Fruit fly (Drosophila melanogaster) whole organism, prepupa: ENCODE results near the gene Rlb1.

Experiments used
- Blimp-1 ChIP-seq: fragments of 200-800 bp; sonication (Bioruptor generic); optimal IDR thresholded peaks from 3 replicates; lab custom pipeline; 2017; ENCODE audit warnings: missing biosample characterization, missing genetic modification characterization, mild to moderate bottlenecking, moderate library complexity, missing genetic modification reagents
- CG10631 ChIP-seq: fragments of 200-800 bp; sonication (Bioruptor generic); optimal IDR thresholded peaks from 2 replicates; lab custom pipeline; 2016; ENCODE audit warnings: missing biosample characterization, missing genetic modification characterization
- CG10669 ChIP-seq: fragments of 200-800 bp; sonication (Bioruptor generic); optimal IDR thresholded peaks from 3 replicates; lab custom pipeline; 2018; ENCODE audit warnings: missing biosample characterization, mild to moderate bottlenecking, missing genetic modification characterization, moderate library complexity
- CG11294 ChIP-seq: fragments of 200-800 bp; sonication (Bioruptor generic); IDR thresholded peaks from 2 replicates; pipeline ENCODE4 v1.3.6; 2022; ENCODE audit warnings: missing biosample characterization, missing genetic modification characterization
- CG11762 ChIP-seq: fragments of 200-800 bp; sonication (Bioruptor generic); optimal IDR thresholded peaks from 3 replicates; lab custom pipeline; 2016; ENCODE audit warnings: missing biosample characterization, missing genetic modification characterization; ENCODE audit not compliant: insufficient read depth
- CG11902 ChIP-seq: fragments of 200-800 bp; sonication (Bioruptor generic); optimal IDR thresholded peaks from 3 replicates; lab custom pipeline; 2016; ENCODE audit warnings: missing biosample characterization, missing genetic modification characterization
- CG15336 ChIP-seq: fragments of 200-800 bp; sonication (Bioruptor generic); IDR thresholded peaks from 2 replicates; pipeline ENCODE4 v1.3.6; 2022; ENCODE audit warnings: missing biosample characterization, missing genetic modification characterization
- CG16779 ChIP-seq: fragments of 200-800 bp; sonication (Bioruptor generic); optimal IDR thresholded peaks from 3 replicates; lab custom pipeline; 2017; ENCODE audit warnings: missing biosample characterization, mild to moderate bottlenecking, missing genetic modification characterization
- CG3032 ChIP-seq: fragments of 200-800 bp; optimal IDR thresholded peaks from 2 replicates; lab custom pipeline; 2019; ENCODE audit warnings: missing biosample characterization, mild to moderate bottlenecking, missing genetic modification characterization, moderate library complexity
- CG31627 ChIP-seq: fragments of 200-800 bp; sonication (Bioruptor generic); optimal IDR thresholded peaks from 3 replicates; lab custom pipeline; 2016; ENCODE audit warnings: missing biosample characterization, missing genetic modification characterization
- CG32006 ChIP-seq: fragments of 200-800 bp; sonication (Bioruptor generic); optimal IDR thresholded peaks from 3 replicates; lab custom pipeline; 2017; ENCODE audit warnings: missing biosample characterization, mild to moderate bottlenecking, missing genetic modification characterization
- CG34406 ChIP-seq: fragments of 200-800 bp; sonication (Bioruptor generic); optimal IDR thresholded peaks from 3 replicates; lab custom pipeline; 2016; ENCODE audit warnings: missing biosample characterization, missing genetic modification characterization
- CG3919 ChIP-seq: fragments of 200-800 bp; sonication (Bioruptor generic); optimal IDR thresholded peaks from 3 replicates; lab custom pipeline; 2016; ENCODE audit warnings: missing biosample characterization, missing genetic modification characterization
- CG4318 ChIP-seq: fragments of 200-800 bp; sonication (Bioruptor generic); optimal IDR thresholded peaks from 3 replicates; lab custom pipeline; 2017; ENCODE audit warnings: missing biosample characterization, mild to moderate bottlenecking, missing genetic modification characterization
- CG6163 ChIP-seq: fragments of 200-800 bp; sonication (Bioruptor generic); IDR thresholded peaks from 3 replicates; pipeline ENCODE4 v1.3.6; 2022; ENCODE audit warnings: missing biosample characterization, missing genetic modification characterization
- CG6792 ChIP-seq: fragments of 200-800 bp; sonication (Bioruptor generic); optimal IDR thresholded peaks from 3 replicates; lab custom pipeline; 2016; ENCODE audit warnings: missing biosample characterization, missing genetic modification characterization
- CG6808 ChIP-seq: fragments of 200-800 bp; sonication (Bioruptor generic); optimal IDR thresholded peaks from 3 replicates; lab custom pipeline; 2017; ENCODE audit warnings: missing biosample characterization, missing genetic modification characterization, mild to moderate bottlenecking, moderate library complexity, missing genetic modification reagents
- CG6854 ChIP-seq: fragments of 200-800 bp; sonication (Bioruptor generic); optimal IDR thresholded peaks from 2 replicates; lab custom pipeline; 2017; ENCODE audit warnings: missing biosample characterization, mild to moderate bottlenecking, missing genetic modification characterization
- CG7368 ChIP-seq: fragments of 200-800 bp; sonication (Bioruptor generic); optimal IDR thresholded peaks from 3 replicates; lab custom pipeline; 2016; ENCODE audit warnings: missing biosample characterization, missing genetic modification characterization
- CG8119 ChIP-seq: fragments of 200-800 bp; sonication (Bioruptor generic); IDR thresholded peaks from 3 replicates; pipeline ENCODE4 v1.3.6; 2022; ENCODE audit warnings: missing biosample characterization, missing genetic modification characterization
- CG8319 ChIP-seq: fragments of 200-800 bp; sonication (Bioruptor generic); optimal IDR thresholded peaks from 3 replicates; lab custom pipeline; 2016; ENCODE audit warnings: missing biosample characterization, missing genetic modification characterization
- CG8632 ChIP-seq: fragments of 200-800 bp; sonication (Bioruptor generic); optimal IDR thresholded peaks from 3 replicates; lab custom pipeline; 2016; ENCODE audit warnings: missing biosample characterization, missing genetic modification characterization
- CG9139 ChIP-seq: fragments of 200-800 bp; sonication (Bioruptor generic); optimal IDR thresholded peaks from 3 replicates; lab custom pipeline; 2017; ENCODE audit warnings: missing biosample characterization, mild to moderate bottlenecking, missing genetic modification characterization
- Eip75B ChIP-seq: fragments of 200-800 bp; sonication (Bioruptor generic); optimal IDR thresholded peaks from 3 replicates; lab custom pipeline; 2016; ENCODE audit warnings: missing biosample characterization, missing genetic modification characterization
- Eip93F ChIP-seq: fragments of 200-800 bp; sonication (Bioruptor generic); optimal IDR thresholded peaks from 2 replicates; lab custom pipeline; 2016; ENCODE audit warnings: missing biosample characterization, mild to moderate bottlenecking, missing genetic modification characterization
- Ets21C ChIP-seq: fragments of 200-800 bp; sonication (Bioruptor generic); optimal IDR thresholded peaks from 3 replicates; lab custom pipeline; 2016; ENCODE audit warnings: missing biosample characterization, missing genetic modification characterization
- Ets96B ChIP-seq: fragments of 200-800 bp; optimal IDR thresholded peaks from 2 replicates; lab custom pipeline; 2019; ENCODE audit warnings: missing biosample characterization, mild to moderate bottlenecking, missing genetic modification characterization, moderate library complexity
- Gug ChIP-seq: fragments of 200-800 bp; sonication (Bioruptor generic); IDR thresholded peaks from 2 replicates; pipeline ENCODE4 v1.3.6; 2022; ENCODE audit warnings: missing biosample characterization, missing genetic modification characterization
- Hr38 ChIP-seq: sonication (Bioruptor generic); optimal IDR thresholded peaks from 2 replicates; lab custom pipeline; 2016; ENCODE audit warnings: missing biosample characterization, missing genetic modification characterization
- Hr39 ChIP-seq: fragments of 200-800 bp; sonication (Bioruptor generic); optimal IDR thresholded peaks from 2 replicates; lab custom pipeline; 2016; ENCODE audit warnings: missing biosample characterization, missing genetic modification characterization
- Hr4 ChIP-seq: fragments of 200-800 bp; sonication (Bioruptor generic); optimal IDR thresholded peaks from 3 replicates; lab custom pipeline; 2016; ENCODE audit warnings: missing biosample characterization, missing genetic modification characterization
- Lpt ChIP-seq: fragments of 200-800 bp; sonication (Bioruptor generic); optimal IDR thresholded peaks from 3 replicates; lab custom pipeline; 2016; ENCODE audit warnings: missing biosample characterization, missing genetic modification characterization
- OdsH ChIP-seq: fragments of 200-800 bp; sonication (Bioruptor generic); optimal IDR thresholded peaks from 3 replicates; lab custom pipeline; 2016; ENCODE audit warnings: missing biosample characterization, missing genetic modification characterization
- Smox ChIP-seq: fragments of 200-800 bp; sonication (Bioruptor generic); optimal IDR thresholded peaks from 3 replicates; lab custom pipeline; 2016; ENCODE audit warnings: missing biosample characterization, missing genetic modification characterization
- Sox14 ChIP-seq: fragments of 200-800 bp; sonication (Bioruptor generic); optimal IDR thresholded peaks from 3 replicates; lab custom pipeline; 2016; ENCODE audit warnings: missing biosample characterization, missing genetic modification characterization
- achi ChIP-seq: fragments of 200-800 bp; sonication (Bioruptor generic); optimal IDR thresholded peaks from 3 replicates; lab custom pipeline; 2016; ENCODE audit warnings: missing biosample characterization, missing genetic modification characterization
- acj6 ChIP-seq: fragments of 200-800 bp; sonication (Bioruptor generic); optimal IDR thresholded peaks from 3 replicates; lab custom pipeline; 2016; ENCODE audit warnings: missing biosample characterization, missing genetic modification characterization
- cyc ChIP-seq: fragments of 200-800 bp; sonication (Bioruptor generic); optimal IDR thresholded peaks from 3 replicates; lab custom pipeline; 2016; ENCODE audit warnings: missing biosample characterization, missing genetic modification characterization
- dac ChIP-seq: fragments of 200-800 bp; sonication (Bioruptor generic); optimal IDR thresholded peaks from 2 replicates; lab custom pipeline; 2017; ENCODE audit warnings: missing biosample characterization, mild to moderate bottlenecking, missing genetic modification characterization
- dsx ChIP-seq: fragments of 200-800 bp; optimal IDR thresholded peaks from 3 replicates; lab custom pipeline; 2019; ENCODE audit warnings: missing biosample characterization, mild to moderate bottlenecking, missing genetic modification characterization, moderate library complexity; ENCODE audit not compliant: poor library complexity, severe bottlenecking
- eg ChIP-seq: fragments of 200-800 bp; sonication (Bioruptor generic); IDR thresholded peaks from 3 replicates; pipeline ENCODE4 v1.3.6; 2022; ENCODE audit warnings: missing biosample characterization, missing genetic modification characterization
- esn ChIP-seq: fragments of 200-800 bp; sonication (Bioruptor generic); optimal IDR thresholded peaks from 2 replicates; lab custom pipeline; 2016; ENCODE audit warnings: missing biosample characterization, mild to moderate bottlenecking, missing genetic modification characterization, moderate library complexity
- fd85E ChIP-seq: fragments of 200-800 bp; sonication (Bioruptor generic); optimal IDR thresholded peaks from 3 replicates; lab custom pipeline; 2016; ENCODE audit warnings: missing biosample characterization, missing genetic modification characterization
- fkh ChIP-seq: fragments of 200-800 bp; sonication (Bioruptor generic); optimal IDR thresholded peaks from 3 replicates; lab custom pipeline; 2017; ENCODE audit warnings: missing biosample characterization, mild to moderate bottlenecking, missing genetic modification characterization, moderate library complexity
- lz ChIP-seq: fragments of 200-800 bp; sonication (Bioruptor generic); optimal IDR thresholded peaks from 3 replicates; lab custom pipeline; 2016; ENCODE audit warnings: missing biosample characterization, missing genetic modification characterization
- net ChIP-seq: fragments of 200-800 bp; sonication (Bioruptor generic); optimal IDR thresholded peaks from 3 replicates; lab custom pipeline; 2016; ENCODE audit warnings: missing biosample characterization, missing genetic modification characterization
- pdm3 ChIP-seq: fragments of 200-800 bp; sonication (Bioruptor generic); optimal IDR thresholded peaks from 3 replicates; lab custom pipeline; 2016; ENCODE audit warnings: missing biosample characterization, missing genetic modification characterization
- salr ChIP-seq, 2 experiments: fragments of 200-800 bp; sonication (Bioruptor generic); optimal IDR thresholded peaks; 3 replicates each; lab custom pipeline; 2016 to 2018; ENCODE audit warnings: missing biosample characterization in 2 of 2, missing genetic modification characterization in 2 of 2, mild to moderate bottlenecking in 1 of 2
- spab ChIP-seq: fragments of 200-800 bp; sonication (Bioruptor generic); optimal IDR thresholded peaks from 2 replicates; lab custom pipeline; 2017; ENCODE audit warnings: missing biosample characterization, mild to moderate bottlenecking, missing genetic modification characterization, missing genetic modification reagents
- ss ChIP-seq, 2 experiments: fragments of 200-800 bp; sonication (Bioruptor generic); optimal IDR thresholded peaks; 2 replicates in 1 of 2; 3 replicates in 1 of 2; lab custom pipeline; 2017 to 2018; ENCODE audit warnings: mild to moderate bottlenecking in 2 of 2, missing biosample characterization in 2 of 2, missing genetic modification characterization in 2 of 2, moderate library complexity in 1 of 2
- svp ChIP-seq: fragments of 200-800 bp; sonication (Bioruptor generic); peaks from one replicate; lab custom pipeline; 2016; ENCODE audit warnings: missing biosample characterization, missing genetic modification characterization
- topi ChIP-seq: fragments of 200-800 bp; sonication (Bioruptor generic); optimal IDR thresholded peaks from 3 replicates; lab custom pipeline; 2016; ENCODE audit warnings: missing biosample characterization, missing genetic modification characterization

Rlb1 gene

dm6 chr3R:9551013-9551658, 38.0 kb downstream of the Rlb1 start:
- no peak for TF ChIP-seq eg
- TF ChIP-seq Hr38 (GFP tag; lab: Kevin White, UChicago): no peak
- TF ChIP-seq Ets96B: no peak
- peak; percentile 34 for TF ChIP-seq Eip75B
- TF ChIP-seq Lpt (GFP tag; lab: Kevin White, UChicago): no peak
- no peak for TF ChIP-seq Ets21C
- TF ChIP-seq svp (GFP tag; lab: Kevin White, UChicago): peak; percentile 98
- TF ChIP-seq Gug (GFP tag; lab: Robert Waterston, UW): no peak
- peak; percentile 68 for TF ChIP-seq CG6808 (GFP tag; lab: Kevin White, UChicago)
- no peak for TF ChIP-seq CG8119
- no peak for TF ChIP-seq CG8319
- peak; percentile 18 for TF ChIP-seq CG11762
- TF ChIP-seq acj6 (GFP tag; lab: Kevin White, UChicago): peak; percentile 18
- peak; percentile 17 for TF ChIP-seq Blimp-1 (GFP tag; lab: Kevin White, UChicago)
- TF ChIP-seq Hr4 (GFP tag; lab: Kevin White, UChicago): no peak
- TF ChIP-seq esn (GFP tag; lab: Kevin White, UChicago): peak; percentile 31
- TF ChIP-seq Smox (GFP tag; lab: Kevin White, UChicago): no peak
- TF ChIP-seq pdm3: no peak
- peak; percentile 44 for TF ChIP-seq achi
- peak; percentile 88 for TF ChIP-seq CG6854 (GFP tag; lab: Kevin White, UChicago)
- TF ChIP-seq spab (GFP tag; lab: Kevin White, UChicago): no peak
- TF ChIP-seq CG4318: no peak
- TF ChIP-seq CG15336 (GFP tag; lab: Robert Waterston, UW): no peak
- peak; percentile 42 for TF ChIP-seq CG32006 (GFP tag; lab: Kevin White, UChicago)
- TF ChIP-seq lz (GFP tag; lab: Kevin White, UChicago): peak; percentile 26
- peak; percentile 45 for TF ChIP-seq CG16779 (tag; lab: Kevin White, UChicago)
- peak; percentile 70 for TF ChIP-seq CG9139 (GFP tag; lab: Kevin White, UChicago)
- peak; percentile 6 for TF ChIP-seq CG6792
- TF ChIP-seq CG6163 (GFP tag; lab: Robert Waterston, UW): no peak
- TF ChIP-seq OdsH (GFP tag; lab: Kevin White, UChicago): peak; percentile 23
- TF ChIP-seq dac: no peak
- TF ChIP-seq salr (GFP tag; optimal IDR thresholded peaks at IDR 0.05; lab: Kevin White, UChicago): peak; percentile 45 to 49
- TF ChIP-seq CG3032 (tag; lab: Kevin White, UChicago): peak; percentile 20
- no peak for TF ChIP-seq Hr39 (GFP tag; lab: Kevin White, UChicago)
- peak; percentile 99 for TF ChIP-seq fkh
- no peak for TF ChIP-seq CG11294
- TF ChIP-seq topi (GFP tag; lab: Kevin White, UChicago): peak; percentile 23
- peak; percentile 51 for TF ChIP-seq dsx (GFP tag; lab: Kevin White, UChicago)
- peak; percentile 17 for TF ChIP-seq CG34406 (GFP tag; lab: Kevin White, UChicago)
- peak; percentile 74 for TF ChIP-seq CG3919 (GFP tag; lab: Kevin White, UChicago)
- no peak for TF ChIP-seq CG10631 (GFP tag; lab: Kevin White, UChicago)
- TF ChIP-seq Sox14 (GFP tag; lab: Kevin White, UChicago): peak; percentile 91
- peak; percentile 80 to 82 for TF ChIP-seq ss (GFP tag; optimal IDR thresholded peaks at IDR 0.05; lab: Kevin White, UChicago)
- TF ChIP-seq CG10669 (GFP tag; lab: Kevin White, UChicago): peak; percentile 41
- TF ChIP-seq net: peak; percentile 56
- TF ChIP-seq CG7368 (GFP tag; lab: Kevin White, UChicago): peak; percentile 64
- no peak for TF ChIP-seq CG11902 (GFP tag; lab: Kevin White, UChicago)
- no peak for TF ChIP-seq CG8632 (GFP tag; lab: Kevin White, UChicago)
- TF ChIP-seq cyc: no peak
- TF ChIP-seq fd85E (GFP tag; lab: Kevin White, UChicago): peak; percentile 77
- no peak for TF ChIP-seq Eip93F (GFP tag; lab: Kevin White, UChicago)
- TF ChIP-seq CG31627 (GFP tag; lab: Kevin White, UChicago): no peak
